Fruit fly (Drosophila melanogaster) ovary, adult (tissue): ENCODE data around the gene CG14191.

Source experiments
- CG17801 ChIP-seq: fragments of 200-800 bp; optimal IDR thresholded peaks from 2 replicates; lab custom pipeline; 2019; ENCODE audit warnings: missing biosample characterization, mild to moderate bottlenecking, missing genetic modification characterization, moderate library complexity; ENCODE audit not compliant: partially characterized antibody

Gene CG14191

DNA sequence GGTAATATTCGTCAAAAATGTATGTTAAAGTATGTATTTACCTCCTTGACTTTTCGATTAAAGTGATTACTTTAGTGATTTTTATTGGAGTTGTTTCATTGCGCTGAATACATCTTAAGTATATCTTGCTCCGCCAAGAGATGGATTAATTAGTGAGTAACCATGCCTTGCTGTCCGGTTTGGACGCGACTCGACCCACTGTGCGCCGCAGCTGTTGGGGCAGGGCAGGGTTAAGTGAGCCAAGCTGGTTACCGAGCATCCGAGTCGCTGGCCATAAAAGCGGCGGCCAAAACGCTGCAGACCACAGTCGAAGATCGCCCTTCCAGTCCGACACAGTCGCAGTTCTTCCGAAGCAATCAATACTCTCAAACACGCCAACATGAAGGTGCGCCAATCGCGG, at the start of gene CG14191:
Gene CG14191 (plus strand): TSS at position 301 of the 400 bp plus-strand sequence.
- no peak for TF ChIP-seq CG17801 (GFP tag; lab: Kevin White, UChicago)

- TF ChIP-seq CG17801 (GFP tag; lab: Kevin White, UChicago), result no peak
Observed at dm6 chrX:19033739-19034138, 47.7 kb upstream of the CG14191 start.

- no peak for TF ChIP-seq CG17801 (GFP tag; lab: Kevin White, UChicago)
Observed at dm6 chrX:19037137-19037536, 44.3 kb upstream of the CG14191 start.

dm6 chrX:19040261-19040660, 41.2 kb upstream of the CG14191 start:
- no peak for TF ChIP-seq CG17801 (GFP tag; lab: Kevin White, UChicago)

- TF ChIP-seq CG17801 (GFP tag; lab: Kevin White, UChicago), result no peak
Observed at dm6 chrX:19050142-19050541, 31.3 kb upstream of the CG14191 start, which contains the start of gene Diedel3. Gene Diedel3, plus strand, starts transcription at chrX:19050442.

DNA sequence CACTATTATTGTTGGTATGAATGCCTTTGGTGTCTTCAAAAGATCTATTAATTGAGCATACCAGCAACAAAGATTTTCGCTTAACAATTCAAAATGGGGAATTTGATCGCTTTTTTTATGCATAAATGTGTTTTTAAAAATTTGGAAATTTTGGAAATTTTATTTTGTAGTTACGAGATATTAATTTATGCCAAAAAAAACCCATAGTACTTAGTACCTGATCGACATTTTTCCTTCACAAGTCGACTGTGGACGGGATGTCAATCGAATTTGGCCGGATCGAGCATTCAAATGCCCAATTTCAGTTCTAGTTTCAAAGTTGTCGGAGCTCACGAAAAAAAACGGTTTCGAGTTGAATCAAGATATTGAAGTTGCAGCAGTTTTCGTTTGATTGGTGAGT, 24.9 kb upstream of the CG14191 start, which contains the start of gene CG14190:
Gene CG14190 (plus strand): TSS at position 301 of the 400 bp plus-strand sequence.
- no peak for TF ChIP-seq CG17801 (GFP tag; lab: Kevin White, UChicago)

dm6 chrX:19068873-19069272, 12.6 kb upstream of the CG14191 start, which contains the start of gene CG34330:
Gene CG34330, minus strand, starts transcription at chrX:19068973.
- TF ChIP-seq CG17801 (GFP tag; lab: Kevin White, UChicago), result no peak

DNA sequence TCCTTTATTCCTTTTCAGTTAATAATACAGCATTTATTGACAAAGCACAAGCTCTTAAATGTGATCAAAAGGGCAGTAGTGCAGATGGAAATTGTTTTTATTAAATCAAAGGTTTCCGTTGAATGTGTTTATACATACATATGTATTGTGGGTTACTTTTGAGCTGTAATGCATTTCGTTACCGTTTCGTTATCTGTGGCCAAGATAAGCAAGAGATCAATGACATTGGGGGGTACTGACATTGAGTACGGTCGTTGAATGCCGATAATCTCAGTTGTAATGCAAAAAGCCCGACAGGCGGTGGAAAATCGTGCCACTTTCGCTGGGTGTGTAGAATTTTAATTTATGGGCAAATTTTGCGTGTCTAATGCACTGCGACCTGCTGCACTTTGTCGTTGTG, 8.5 kb upstream of the CG14191 start:
- TF ChIP-seq CG17801 (GFP tag; lab: Kevin White, UChicago), result no peak

DNA sequence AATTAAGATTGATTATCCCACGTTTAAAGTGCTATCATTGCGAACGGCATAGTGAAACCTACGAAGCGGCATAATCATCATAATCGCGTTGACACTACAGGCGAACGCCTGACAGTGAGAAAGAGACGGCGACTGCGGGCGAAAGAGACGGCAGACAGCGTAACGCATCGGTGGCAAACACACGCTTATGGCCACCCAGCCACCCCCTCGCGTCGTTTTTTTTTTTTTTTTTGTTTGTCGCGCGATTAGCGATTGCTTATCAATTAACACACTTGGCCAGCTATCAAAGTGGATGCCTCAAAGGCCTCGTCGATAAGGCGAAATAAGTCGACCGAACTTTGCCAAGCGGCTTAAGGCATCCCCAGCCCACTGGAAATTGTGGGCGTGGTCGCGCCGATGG, 7.6 kb upstream of the CG14191 start:
- no peak for TF ChIP-seq CG17801 (GFP tag; lab: Kevin White, UChicago)

- no peak for TF ChIP-seq CG17801 (GFP tag; lab: Kevin White, UChicago)
Observed at dm6 chrX:19074585-19074984, 6.9 kb upstream of the CG14191 start.

dm6 chrX:19077420-19077819, 4.0 kb upstream of the CG14191 start, which contains the start of gene CG7406:
Gene CG7406, plus strand, starts transcription at chrX:19077720.
- TF ChIP-seq CG17801 (GFP tag; lab: Kevin White, UChicago), result no peak

DNA sequence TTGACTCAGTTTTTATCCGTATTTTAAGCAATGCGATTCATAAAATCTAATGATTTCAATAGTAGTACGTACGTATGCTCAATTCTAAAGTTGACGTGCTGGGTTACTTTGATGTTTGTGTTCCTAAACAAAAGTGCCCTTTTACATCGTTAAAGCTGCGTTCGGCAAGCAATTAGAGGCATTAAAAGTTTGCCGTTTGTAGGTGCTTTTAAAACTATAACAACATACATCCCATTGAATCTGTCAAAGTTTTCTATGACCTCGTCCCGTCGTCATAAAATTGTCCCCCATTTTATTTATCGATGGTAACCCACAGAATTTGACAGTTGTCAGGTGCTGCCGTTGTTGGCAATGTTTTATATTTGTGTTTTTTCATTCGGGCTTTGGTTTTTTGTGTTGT, 1.7 kb downstream of the CG14191 start, which contains the start of gene CG7423:
Gene CG7423 (minus strand): TSS at position 101 of the 400 bp plus-strand sequence.
- no peak for TF ChIP-seq CG17801 (GFP tag; lab: Kevin White, UChicago)

- no peak for TF ChIP-seq CG17801 (GFP tag; lab: Kevin White, UChicago)
Observed at dm6 chrX:19096179-19096578, 14.7 kb downstream of the CG14191 start.

- no peak for TF ChIP-seq CG17801 (GFP tag; lab: Kevin White, UChicago)
Observed at dm6 chrX:19106842-19107557, 25.5 kb downstream of the CG14191 start.

dm6 chrX:19120367-19120766, 38.9 kb downstream of the CG14191 start:
- TF ChIP-seq CG17801 (GFP tag; lab: Kevin White, UChicago), result no peak

dm6 chrX:19124288-19124687, 42.8 kb downstream of the CG14191 start, which contains the start of gene CG15882:
Gene CG15882, minus strand, starts transcription at chrX:19124388.
- TF ChIP-seq CG17801 (GFP tag; lab: Kevin White, UChicago), result no peak
